Worm (Caenorhabditis elegans): ENCODE results near the gene F14D2.5.

The F14D2.5 gene

ce11 chrII:3337039-3337438 is 3.3 kb upstream of the F14D2.5 start, which contains the start of gene F14D2.19:
Gene F14D2.19, minus strand, starts transcription at chrII:3337139.
- TF ChIP-seq pqm-1 (tag; optimal IDR thresholded peaks at IDR 0.05), result no peak

DNA sequence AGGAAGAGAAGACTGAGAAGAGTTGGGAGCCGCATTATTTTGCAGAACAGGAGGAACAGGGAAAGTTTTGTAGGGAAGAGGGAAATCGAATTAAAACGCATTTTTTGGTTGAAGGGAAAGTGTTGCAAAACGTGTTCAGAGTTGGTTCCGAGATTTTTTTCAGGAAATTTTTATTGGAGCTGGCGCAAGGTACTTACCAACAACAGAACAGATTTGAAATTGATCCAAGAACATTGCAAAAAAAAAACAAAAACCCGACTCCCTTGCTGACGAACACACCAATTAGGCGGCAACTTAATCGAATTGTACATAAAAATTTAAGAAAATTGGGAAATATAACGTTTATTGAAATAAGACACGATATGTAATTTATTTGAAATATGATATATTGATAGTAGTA is 1.8 kb upstream of the F14D2.5 start, which contains the start of gene F14D2.7:
F14D2.7 (minus strand) TSS at position 101 of the 400 bp plus-strand sequence.
- TF ChIP-seq egl-5 (tag; optimal IDR thresholded peaks at IDR 0.05) (no peak), lin-39 (tag; optimal IDR thresholded peaks at IDR 0.05) (no peak), nhr-11 (tag; optimal IDR thresholded peaks at IDR 0.05) (no peak), ztf-4 (tag; optimal IDR thresholded peaks at IDR 0.05) (no peak), fos-1 (tag; optimal IDR thresholded peaks at IDR 0.05) (no peak), ceh-16 (tag; optimal IDR thresholded peaks at IDR 0.05) (no peak), snpc-4 (tag; optimal IDR thresholded peaks at IDR 0.05) (no peak), pqm-1 (tag; optimal IDR thresholded peaks at IDR 0.05) (no peak), nhr-12 (tag; optimal IDR thresholded peaks at IDR 0.05) (no peak), ZK546.5 (tag; optimal IDR thresholded peaks at IDR 0.05) (no peak), fkh-2 (tag; optimal IDR thresholded peaks at IDR 0.05) (no peak), nhr-28 (tag; optimal IDR thresholded peaks at IDR 0.05) (no peak), elt-1 (tag; optimal IDR thresholded peaks at IDR 0.05) (no peak), unc-39 (tag; optimal IDR thresholded peaks at IDR 0.05) (no peak), elt-3 (tag; optimal IDR thresholded peaks at IDR 0.05) (no peak), tbx-2 (tag; optimal IDR thresholded peaks at IDR 0.05) (no peak)

ce11 chrII:3340818-3341217 is 467 bp downstream of the F14D2.5 start:
- TF ChIP-seq aly-2 (tag; optimal IDR thresholded peaks at IDR 0.05), result no peak
- no peak for TF ChIP-seq mml-1 (tag; optimal IDR thresholded peaks at IDR 0.05)
- TF ChIP-seq pha-4 (tag; optimal IDR thresholded peaks at IDR 0.05), result no peak
- TF ChIP-seq ceh-82 (tag; optimal IDR thresholded peaks at IDR 0.05), result no peak
- no peak for TF ChIP-seq nhr-28 (tag; optimal IDR thresholded peaks at IDR 0.05)
- no peak for TF ChIP-seq nhr-76 (tag; optimal IDR thresholded peaks at IDR 0.05)
- no peak for TF ChIP-seq unc-39 (tag; optimal IDR thresholded peaks at IDR 0.05)
- no peak for TF ChIP-seq fos-1 (tag; optimal IDR thresholded peaks at IDR 0.05)
- TF ChIP-seq nhr-11 (tag; optimal IDR thresholded peaks at IDR 0.05), result no peak
- TF ChIP-seq nhr-25 (tag; optimal IDR thresholded peaks at IDR 0.05), result no peak
- no peak for TF ChIP-seq pqm-1 (tag; optimal IDR thresholded peaks at IDR 0.05)
- no peak for TF ChIP-seq ama-1 (optimal IDR thresholded peaks at IDR 0.05)
- no peak for TF ChIP-seq unc-62 (GFP tag; optimal IDR thresholded peaks at IDR 0.05)
- TF ChIP-seq nhr-77 (tag; optimal IDR thresholded peaks at IDR 0.05), result no peak
- TF ChIP-seq ztf-11 (tag; optimal IDR thresholded peaks at IDR 0.05), result no peak

DNA sequence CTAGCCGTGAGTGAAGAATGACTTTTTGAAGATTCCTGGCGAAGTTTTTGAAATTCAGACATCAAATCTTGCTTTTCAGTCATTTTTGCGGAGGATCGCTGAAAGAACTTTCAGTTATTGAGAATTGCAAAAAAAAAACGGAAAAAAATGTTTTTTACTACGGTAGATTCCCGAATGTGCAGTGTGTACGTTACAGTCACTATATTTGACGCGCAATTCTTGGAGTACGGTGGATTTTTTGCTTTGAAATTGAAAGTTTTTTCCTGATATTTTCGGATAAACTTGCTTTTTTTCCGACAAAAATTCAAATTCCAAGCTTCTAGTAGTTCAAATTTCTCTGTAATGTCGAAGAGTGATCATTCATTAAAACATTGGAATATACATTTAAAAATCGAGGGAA is 1.6 kb downstream of the F14D2.5 start, which contains the start of gene F14D2.11:
F14D2.11 (minus strand) TSS at position 101 of the 400 bp plus-strand sequence.
- TF ChIP-seq fkh-2 (tag; optimal IDR thresholded peaks at IDR 0.05), result no peak
- TF ChIP-seq daf-12 (tag; optimal IDR thresholded peaks at IDR 0.05), result no peak
- no peak for TF ChIP-seq pha-4 (tag; optimal IDR thresholded peaks at IDR 0.05)
- no peak for TF ChIP-seq nhr-67 (tag; optimal IDR thresholded peaks at IDR 0.05)
- TF ChIP-seq nhr-77 (tag; optimal IDR thresholded peaks at IDR 0.05), result no peak
- TF ChIP-seq sea-2 (GFP tag; optimal IDR thresholded peaks at IDR 0.05), result no peak
- TF ChIP-seq nhr-23 (tag; optimal IDR thresholded peaks at IDR 0.05), result no peak
- no peak for TF ChIP-seq ceh-82 (tag; optimal IDR thresholded peaks at IDR 0.05)
- no peak for TF ChIP-seq lin-15B (tag; optimal IDR thresholded peaks at IDR 0.05)
- no peak for TF ChIP-seq nhr-237 (tag; optimal IDR thresholded peaks at IDR 0.05)
- TF ChIP-seq ztf-4 (tag; optimal IDR thresholded peaks at IDR 0.05), result no peak
- TF ChIP-seq elt-2 (tag; optimal IDR thresholded peaks at IDR 0.05), result no peak
- no peak for TF ChIP-seq mdl-1 (tag; optimal IDR thresholded peaks at IDR 0.05)
- TF ChIP-seq nhr-11 (tag; optimal IDR thresholded peaks at IDR 0.05), result no peak
- no peak for TF ChIP-seq nhr-25 (tag; optimal IDR thresholded peaks at IDR 0.05)

ce11 chrII:3343714-3344113 is 3.4 kb downstream of the F14D2.5 start, which contains the start of gene F14D2.15:
Gene F14D2.15, minus strand, starts transcription at chrII:3343814.
- no peak for TF ChIP-seq zag-1 (tag; optimal IDR thresholded peaks at IDR 0.05)
- no peak for TF ChIP-seq fos-1 (tag; optimal IDR thresholded peaks at IDR 0.05)

DNA sequence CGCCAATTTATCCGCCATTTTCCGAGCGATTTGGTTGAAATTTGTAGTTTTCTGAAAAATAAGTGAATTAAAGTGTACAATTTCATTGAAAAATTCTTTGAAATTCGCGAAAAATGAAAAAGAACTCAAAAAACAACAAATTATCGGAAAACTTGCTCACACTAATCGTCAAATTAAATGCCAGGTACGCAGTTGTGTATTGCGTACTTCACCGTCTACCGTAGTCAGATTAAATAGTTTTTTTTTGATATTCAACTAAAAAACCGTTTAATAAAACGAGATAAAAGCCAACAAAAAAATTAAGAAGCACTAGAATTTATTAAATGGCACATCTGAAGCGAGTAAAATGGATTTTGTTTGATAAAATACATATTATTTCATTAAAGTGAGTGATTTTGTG is 4.6 kb downstream of the F14D2.5 start, which contains the start of gene bath-28:
bath-28 (minus strand) TSS at position 51 of the 400 bp plus-strand sequence.
- no peak for TF ChIP-seq ama-1 (optimal IDR thresholded peaks at IDR 0.05)
